Fruit fly (Drosophila melanogaster) whole organism, embryonic: Measurements from ENCODE around the gene DCP2.

Experiments used
- BtbVII ChIP-seq: fragments of 200-800 bp; sonication (Bioruptor generic); optimal IDR thresholded peaks from 3 replicates; lab custom pipeline; 2017; ENCODE audit warnings: missing biosample characterization, mild to moderate bottlenecking, missing genetic modification characterization
- Bteb2 ChIP-seq: fragments of 200-800 bp; sonication (Bioruptor generic); optimal IDR thresholded peaks from 2 replicates; lab custom pipeline; 2016; ENCODE audit warnings: missing biosample characterization, missing genetic modification characterization
- CG10654 ChIP-seq: fragments of 200-800 bp; sonication (Bioruptor generic); optimal IDR thresholded peaks from 2 replicates; lab custom pipeline; 2016; ENCODE audit warnings: missing biosample characterization, missing genetic modification characterization
- CG10979 ChIP-seq: fragments of 200-800 bp; sonication (Bioruptor generic); optimal IDR thresholded peaks from 2 replicates; lab custom pipeline; 2018; ENCODE audit warnings: missing biosample characterization, mild to moderate bottlenecking, missing genetic modification characterization, moderate library complexity
- CG12071 ChIP-seq: fragments of 200-800 bp; sonication (Bioruptor generic); optimal IDR thresholded peaks from 3 replicates; lab custom pipeline; 2018; ENCODE audit warnings: missing biosample characterization, mild to moderate bottlenecking, missing genetic modification characterization
- CG12659 ChIP-seq: fragments of 200-800 bp; sonication (Bioruptor generic); optimal IDR thresholded peaks from 3 replicates; lab custom pipeline; 2017; ENCODE audit warnings: mild to moderate bottlenecking, missing biosample characterization, missing genetic modification reagents, missing genetic modification characterization
- CG1529 ChIP-seq: fragments of 200-800 bp; sonication (Bioruptor generic); optimal IDR thresholded peaks from 3 replicates; lab custom pipeline; 2018; ENCODE audit warnings: missing biosample characterization, missing genetic modification characterization
- CG15479 ChIP-seq: fragments of 200-800 bp; sonication (Bioruptor generic); optimal IDR thresholded peaks from 3 replicates; lab custom pipeline; 2019; ENCODE audit warnings: missing biosample characterization, mild to moderate bottlenecking, missing genetic modification characterization, moderate library complexity
- CG17568 ChIP-seq: fragments of 200-800 bp; sonication (Bioruptor generic); optimal IDR thresholded peaks from 2 replicates; lab custom pipeline; 2018; ENCODE audit warnings: missing biosample characterization, mild to moderate bottlenecking, missing genetic modification characterization, moderate library complexity
- CG2678 ChIP-seq: fragments of 200-800 bp; sonication (Bioruptor generic); optimal IDR thresholded peaks from 3 replicates; lab custom pipeline; 2019; ENCODE audit warnings: missing biosample characterization, mild to moderate bottlenecking, missing genetic modification characterization, moderate library complexity
- CG2712 ChIP-seq: fragments of 200-800 bp; optimal IDR thresholded peaks from 3 replicates; lab custom pipeline; 2019; ENCODE audit warnings: missing biosample characterization, mild to moderate bottlenecking, missing genetic modification characterization, moderate library complexity
- CG30020 ChIP-seq: fragments of 200-800 bp; optimal IDR thresholded peaks from 2 replicates; lab custom pipeline; 2019; ENCODE audit warnings: missing biosample characterization, mild to moderate bottlenecking, missing genetic modification characterization, moderate library complexity
- CG32767 ChIP-seq: fragments of 200-800 bp; sonication (Bioruptor generic); IDR thresholded peaks from 2 replicates; pipeline ENCODE4 v1.3.6; 2022; ENCODE audit warnings: missing biosample characterization, missing genetic modification characterization
- CG33213 ChIP-seq: fragments of 200-800 bp; sonication (Bioruptor generic); optimal IDR thresholded peaks from 3 replicates; lab custom pipeline; 2016; ENCODE audit warnings: missing biosample characterization, missing genetic modification characterization
- CG7745 ChIP-seq: fragments of 200-800 bp; sonication (Bioruptor generic); optimal IDR thresholded peaks from 2 replicates; lab custom pipeline; 2018; ENCODE audit warnings: missing biosample characterization, mild to moderate bottlenecking, missing genetic modification characterization, moderate library complexity
- CG9727 ChIP-seq: fragments of 200-800 bp; sonication (Bioruptor generic); optimal IDR thresholded peaks from 3 replicates; lab custom pipeline; 2017; ENCODE audit warnings: missing biosample characterization, mild to moderate bottlenecking, missing genetic modification characterization
- CkIIα-i1 ChIP-seq: fragments of 200-800 bp; sonication (Bioruptor generic); IDR thresholded peaks from 2 replicates; pipeline ENCODE4 v1.3.6; 2022; ENCODE audit warnings: missing biosample characterization, missing genetic modification characterization
- Hand ChIP-seq: fragments of 200-800 bp; sonication (Bioruptor generic); optimal IDR thresholded peaks from 2 replicates; lab custom pipeline; 2017; ENCODE audit warnings: mild to moderate bottlenecking, missing biosample characterization, missing genetic modification reagents, missing genetic modification characterization
- Hmx ChIP-seq: fragments of 200-800 bp; sonication (Bioruptor generic); optimal IDR thresholded peaks from 2 replicates; lab custom pipeline; 2016; ENCODE audit warnings: missing biosample characterization, missing genetic modification characterization
- Lhr ChIP-seq: fragments of 200-800 bp; sonication (Bioruptor generic); optimal IDR thresholded peaks from 3 replicates; lab custom pipeline; 2017; ENCODE audit warnings: mild to moderate bottlenecking, missing biosample characterization, missing genetic modification reagents, missing genetic modification characterization
- Max ChIP-seq: fragments of 200-800 bp; sonication (Bioruptor generic); optimal IDR thresholded peaks from 2 replicates; lab custom pipeline; 2016; ENCODE audit warnings: missing biosample characterization, mild to moderate bottlenecking, missing genetic modification characterization
- Mes4 ChIP-seq: fragments of 200-800 bp; sonication (Bioruptor generic); optimal IDR thresholded peaks from 2 replicates; lab custom pipeline; 2016; ENCODE audit warnings: missing biosample characterization, missing genetic modification characterization
- Xbp1 ChIP-seq: fragments of 200-800 bp; sonication (Bioruptor generic); optimal IDR thresholded peaks from 3 replicates; lab custom pipeline; 2016; ENCODE audit warnings: missing biosample characterization, mild to moderate bottlenecking, missing genetic modification characterization
- ac ChIP-seq: fragments of 200-800 bp; sonication (Bioruptor generic); optimal IDR thresholded peaks from 3 replicates; lab custom pipeline; 2017; ENCODE audit warnings: missing biosample characterization, mild to moderate bottlenecking, missing genetic modification characterization
- ara ChIP-seq: fragments of 200-800 bp; sonication (Bioruptor generic); IDR thresholded peaks from 2 replicates; pipeline ENCODE4 v1.3.6; 2022; ENCODE audit warnings: missing biosample characterization, missing genetic modification characterization
- ase ChIP-seq: fragments of 200-800 bp; sonication (Bioruptor generic); IDR thresholded peaks from 3 replicates; pipeline ENCODE4 v1.3.6; 2022; ENCODE audit warnings: missing biosample characterization, missing genetic modification characterization
- caup ChIP-seq: fragments of 200-800 bp; sonication (Bioruptor generic); optimal IDR thresholded peaks from 3 replicates; lab custom pipeline; 2017; ENCODE audit warnings: missing biosample characterization, mild to moderate bottlenecking, missing genetic modification characterization, moderate library complexity; ENCODE audit not compliant: severe bottlenecking
- cg ChIP-seq: fragments of 200-800 bp; sonication (Bioruptor generic); optimal IDR thresholded peaks from 3 replicates; lab custom pipeline; 2019; ENCODE audit warnings: missing biosample characterization, mild to moderate bottlenecking, missing genetic modification characterization, moderate library complexity
- chif ChIP-seq, 2 experiments: fragments of 200-800 bp; sonication (Bioruptor generic); optimal IDR thresholded peaks; 3 replicates each; lab custom pipeline; 2016; ENCODE audit warnings: missing biosample characterization in 2 of 2, missing genetic modification characterization in 2 of 2
- chinmo ChIP-seq: fragments of 200-800 bp; sonication (Bioruptor generic); IDR thresholded peaks from 4 replicates; pipeline ENCODE4 v1.3.6; 2022; ENCODE audit warnings: missing biosample characterization, missing genetic modification characterization; ENCODE audit not compliant: partially characterized antibody
- crp ChIP-seq, 2 experiments: fragments of 200-800 bp; sonication (Bioruptor generic); optimal IDR thresholded peaks; 2 replicates in 1 of 2; 3 replicates in 1 of 2; lab custom pipeline; 2017; ENCODE audit warnings: missing biosample characterization in 2 of 2, missing genetic modification characterization in 2 of 2, mild to moderate bottlenecking in 1 of 2, moderate library complexity in 1 of 2
- eve ChIP-seq, 2 experiments: fragments of >200 bp; optimal IDR thresholded peaks; 2 replicates each; lab custom pipeline; 2017; ENCODE audit warnings: missing biosample characterization in 2 of 2, missing genetic modification characterization in 2 of 2
- gem ChIP-seq: fragments of 200-800 bp; sonication (Bioruptor generic); optimal IDR thresholded peaks from 2 replicates; lab custom pipeline; 2019; ENCODE audit warnings: missing biosample characterization, mild to moderate bottlenecking, missing genetic modification characterization, moderate library complexity
- hkb ChIP-seq, 2 experiments: fragments of 200-800 bp in 1 of 2; fragments of >200 bp in 1 of 2; sonication (Bioruptor generic) in 1 of 2; IDR thresholded peaks in 1 of 2; optimal IDR thresholded peaks in 1 of 2; 2 replicates each; pipeline versions ENCODE4 v1.3.6 to Lab custom; 2017 to 2022; ENCODE audit warnings: missing biosample characterization in 1 of 2, missing genetic modification characterization in 1 of 2
- kni ChIP-seq: fragments of 200-800 bp; sonication (Bioruptor generic); optimal IDR thresholded peaks from 3 replicates; lab custom pipeline; 2017; ENCODE audit warnings: mild to moderate bottlenecking, missing biosample characterization, missing genetic modification reagents, missing genetic modification characterization
- lov ChIP-seq, 2 experiments: fragments of 200-800 bp in 1 of 2; fragments of >200 bp in 1 of 2; sonication (Bioruptor generic) in 1 of 2; IDR thresholded peaks in 1 of 2; optimal IDR thresholded peaks in 1 of 2; 2 replicates in 1 of 2; 3 replicates in 1 of 2; pipeline versions ENCODE4 v1.3.6 to Lab custom; 2017 to 2022; ENCODE audit warnings: missing biosample characterization in 1 of 2, missing genetic modification characterization in 1 of 2
- nerfin-2 ChIP-seq: fragments of 200-800 bp; sonication (Bioruptor generic); IDR thresholded peaks from 2 replicates; pipeline ENCODE4 v1.3.6; 2022; ENCODE audit warnings: missing biosample characterization, missing genetic modification characterization; ENCODE audit not compliant: partially characterized antibody
- p53 ChIP-seq: fragments of 200-800 bp; sonication (Bioruptor generic); optimal IDR thresholded peaks from 2 replicates; lab custom pipeline; 2016; ENCODE audit warnings: missing biosample characterization, missing genetic modification characterization
- pho ChIP-seq: fragments of 200-800 bp; sonication (Bioruptor generic); optimal IDR thresholded peaks from 2 replicates; lab custom pipeline; 2016; ENCODE audit warnings: missing biosample characterization, missing genetic modification characterization
- pita ChIP-seq: fragments of 200-800 bp; sonication (Bioruptor generic); optimal IDR thresholded peaks from 2 replicates; lab custom pipeline; 2017; ENCODE audit warnings: missing biosample characterization, mild to moderate bottlenecking, missing genetic modification characterization
- pros ChIP-seq: fragments of 200-800 bp; sonication (Bioruptor generic); optimal IDR thresholded peaks from 3 replicates; lab custom pipeline; 2019; ENCODE audit warnings: missing biosample characterization, mild to moderate bottlenecking, missing genetic modification characterization, moderate library complexity
- seq ChIP-seq: fragments of 200-800 bp; sonication (Bioruptor generic); IDR thresholded peaks from 2 replicates; pipeline ENCODE4 v1.3.6; 2022; ENCODE audit warnings: missing biosample characterization, missing genetic modification characterization
- shn ChIP-seq: fragments of 200-800 bp; sonication (Bioruptor generic); optimal IDR thresholded peaks from 3 replicates; lab custom pipeline; 2016; ENCODE audit warnings: missing biosample characterization, missing genetic modification characterization
- sisA ChIP-seq: fragments of 200-800 bp; sonication (Bioruptor generic); IDR thresholded peaks from 2 replicates; pipeline ENCODE4 v1.3.6; 2022; ENCODE audit warnings: missing biosample characterization, missing genetic modification characterization
- ssp ChIP-seq: fragments of 200-800 bp; sonication (Bioruptor generic); IDR thresholded peaks from 2 replicates; pipeline ENCODE4 v1.3.6; 2022; ENCODE audit warnings: missing biosample characterization, missing genetic modification characterization
- tgo ChIP-seq: fragments of 200-800 bp; sonication (Bioruptor generic); IDR thresholded peaks from 3 replicates; pipeline ENCODE4 v1.3.6; 2022; ENCODE audit warnings: missing biosample characterization, missing genetic modification characterization

The DCP2 gene

DNA sequence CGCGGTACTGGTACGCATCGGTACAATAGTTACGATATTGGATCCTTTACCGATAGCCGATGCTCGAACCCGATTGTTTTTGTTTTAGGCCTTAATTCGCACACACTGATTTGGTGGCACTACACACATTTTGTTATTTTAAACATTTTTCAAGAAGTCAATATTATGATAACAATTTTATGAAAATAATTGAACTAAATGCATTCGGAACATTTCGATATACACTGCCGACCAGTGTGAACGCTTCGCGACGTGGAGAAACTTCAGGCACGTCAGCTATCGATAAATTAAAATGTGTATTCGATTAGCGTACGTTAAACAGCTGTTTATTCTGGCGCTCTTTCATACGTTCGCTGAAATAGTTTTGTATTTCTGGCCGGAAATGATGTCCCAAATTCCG is 5.9 kb upstream of the DCP2 start, which contains the start of gene CG12713 (continued):
- TF ChIP-seq CG32767: 0 out of 2 replicates have a peak, but pooled peaks have one; percentile 22
- TF ChIP-seq Xbp1 (GFP tag; lab: Kevin White, UChicago): peak; percentile 13
- TF ChIP-seq pho (GFP tag; lab: Kevin White, UChicago): no peak
- no peak for TF ChIP-seq Hand
- no peak for TF ChIP-seq ara (GFP tag; lab: Robert Waterston, UW)
- TF ChIP-seq hkb (optimal IDR thresholded peaks at IDR 0.05; lab: Kevin White, UChicago): peak; percentile 20
- no peak for TF ChIP-seq hkb (GFP tag; IDR thresholded peaks at IDR 0.05; lab: Robert Waterston, UW)
- TF ChIP-seq CG12659 (GFP tag; lab: Kevin White, UChicago): peak; percentile 52
- no peak for TF ChIP-seq BtbVII

DNA sequence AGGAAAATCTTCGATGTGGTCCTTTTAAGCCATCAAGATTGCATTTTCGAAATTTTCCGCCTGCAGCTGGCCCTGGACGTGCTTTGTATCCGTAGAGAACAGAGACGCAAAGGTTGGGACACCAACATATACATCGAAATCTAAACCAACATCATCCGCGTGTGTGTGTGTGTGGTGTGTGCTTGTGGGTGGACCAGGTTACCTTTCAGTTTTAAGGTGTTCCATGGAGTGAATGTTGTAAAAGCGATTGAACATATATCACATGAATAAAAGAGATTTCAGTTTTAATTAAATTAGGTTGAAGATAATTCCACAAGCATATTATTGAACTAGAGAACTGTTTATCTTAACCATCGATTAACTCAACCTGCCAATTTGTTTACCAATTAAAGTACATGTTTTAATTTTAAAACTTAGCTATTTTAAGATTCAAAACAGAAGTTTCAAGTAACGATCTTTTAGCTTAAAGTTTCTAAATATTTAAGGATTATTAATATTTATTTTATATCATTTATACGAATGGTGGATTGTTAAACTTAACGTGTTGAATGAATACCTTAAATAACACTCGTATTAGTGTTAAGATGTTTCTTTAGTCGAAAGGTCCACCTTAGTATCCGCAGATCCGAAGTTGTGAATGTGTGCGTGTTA is 887 bp upstream of the DCP2 start:
- TF ChIP-seq CG1529 (peak; percentile 41), tgo (GFP tag; lab: Robert Waterston, UW) (peak; percentile 38; the same call in 1 of the 3 replicates), pita (GFP tag; lab: Kevin White, UChicago) (no peak), Bteb2 (GFP tag; lab: Kevin White, UChicago) (peak; percentile 47), nerfin-2 (GFP tag; lab: Robert Waterston, UW) (0 out of 2 replicates have a peak, but pooled peaks have one; percentile 3), Max (GFP tag; lab: Kevin White, UChicago) (peak; percentile 57), CG2712 (peak; percentile 85), seq (GFP tag; lab: Robert Waterston, UW) (peak; percentile 52; the same call in 1 of the 2 replicates), cg (GFP tag; lab: Kevin White, UChicago) (peak; percentile 94), caup (GFP tag; lab: Kevin White, UChicago) (peak; percentile 82), CG10654 (GFP tag; lab: Kevin White, UChicago) (peak; percentile 34), CG15479 (GFP tag; lab: Kevin White, UChicago) (peak; percentile 25), eve (GFP tag; optimal IDR thresholded peaks at IDR 0.05; lab: Kevin White, UChicago) (peak in 1 of 2 experiments; percentile 73), CG33213 (no peak), Hmx (GFP tag; lab: Kevin White, UChicago) (no peak), CG2678 (tag; lab: Kevin White, UChicago) (peak; percentile 94), CG17568 (peak; percentile 61), Mes4 (GFP tag; lab: Kevin White, UChicago) (peak; percentile 1), chif (GFP tag; optimal IDR thresholded peaks at IDR 0.05; lab: Kevin White, UChicago) (peak; percentile 43 to 59), p53 (GFP tag; lab: Kevin White, UChicago) (peak; percentile 3), Xbp1 (GFP tag; lab: Kevin White, UChicago) (peak; percentile 66), ac (GFP tag; lab: Kevin White, UChicago) (peak; percentile 24), kni (peak; percentile 50), crp (GFP tag; optimal IDR thresholded peaks at IDR 0.05; lab: Kevin White, UChicago) (peak in 1 of 2 experiments; percentile 0), ase (GFP tag; lab: Robert Waterston, UW) (no peak; the same call in 2 of the 3 replicates), Lhr (GFP tag; lab: Kevin White, UChicago) (no peak), pros (GFP tag; lab: Kevin White, UChicago) (peak; percentile 34), ssp (GFP tag; lab: Robert Waterston, UW) (no peak), CG7745 (tag; lab: Kevin White, UChicago) (no peak), chinmo (no peak), CG10979 (peak; percentile 66), shn (GFP tag; lab: Kevin White, UChicago) (peak; percentile 49), gem (tag; lab: Kevin White, UChicago) (peak; percentile 88), sisA (no peak), CG9727 (GFP tag; lab: Kevin White, UChicago) (peak; percentile 78), lov (optimal IDR thresholded peaks at IDR 0.05; lab: Kevin White, UChicago) (no peak), lov (GFP tag; IDR thresholded peaks at IDR 0.05; lab: Robert Waterston, UW) (no peak), CG30020 (tag; lab: Kevin White, UChicago) (no peak), CkIIα-i1 (GFP tag; lab: Robert Waterston, UW) (no peak), CG12071 (GFP tag; lab: Kevin White, UChicago) (peak; percentile 36)
